Worm (Caenorhabditis elegans): ENCODE results near the gene F10A3.12.

ce11 chrV:16198016-16198415, 34.2 kb downstream of the F10A3.12 start, which contains the start of gene F11A5.5:
- TF ChIP-seq hlh-1 (tag; optimal IDR thresholded peaks at IDR 0.05) = no peak
- TF ChIP-seq lin-13 (tag; optimal IDR thresholded peaks at IDR 0.05) = no peak
- TF ChIP-seq pha-4 (tag; optimal IDR thresholded peaks at IDR 0.05) = no peak
- TF ChIP-seq ztf-11 (tag; optimal IDR thresholded peaks at IDR 0.05) = no peak
- no peak for TF ChIP-seq nhr-28 (tag; optimal IDR thresholded peaks at IDR 0.05)
- no peak for TF ChIP-seq unc-39 (tag; optimal IDR thresholded peaks at IDR 0.05)
- no peak for TF ChIP-seq lsy-2 (tag; optimal IDR thresholded peaks at IDR 0.05)
- no peak for TF ChIP-seq zip-8 (tag; optimal IDR thresholded peaks at IDR 0.05)
- TF ChIP-seq ceh-39 (tag; optimal IDR thresholded peaks at IDR 0.05) = no peak
- TF ChIP-seq tbx-8 (GFP tag; optimal IDR thresholded peaks at IDR 0.05) = no peak
- no peak for TF ChIP-seq nhr-2 (tag; optimal IDR thresholded peaks at IDR 0.05)

Measured in whole organism, mixed stage, embryonic.